Worm (Caenorhabditis elegans) whole organism, late embryonic: ENCODE results near the gene F08D12.2.

Experiments
- T23F11.4 ChIP-seq: fragments of 200-800 bp; sonication (Bioruptor generic); optimal IDR thresholded peaks from 2 replicates; lab custom pipeline; 2018; ENCODE audit warnings: mild to moderate bottlenecking, missing genetic modification characterization, missing compliant biosample characterization
- mec-3 ChIP-seq: sonication (generic microtip); optimal IDR thresholded peaks from 2 replicates; lab custom pipeline; 2016; ENCODE audit warnings: borderline replicate concordance, missing genetic modification characterization, missing compliant biosample characterization
- tbx-2 ChIP-seq: sonication (generic microtip); optimal IDR thresholded peaks from 2 replicates; lab custom pipeline; 2016; ENCODE audit warnings: missing genetic modification characterization, missing compliant biosample characterization
- unc-42 ChIP-seq: sonication (generic microtip); optimal IDR thresholded peaks from 2 replicates; lab custom pipeline; 2016; ENCODE audit warnings: missing genotype, missing genetic modification characterization, missing compliant biosample characterization

DNA sequence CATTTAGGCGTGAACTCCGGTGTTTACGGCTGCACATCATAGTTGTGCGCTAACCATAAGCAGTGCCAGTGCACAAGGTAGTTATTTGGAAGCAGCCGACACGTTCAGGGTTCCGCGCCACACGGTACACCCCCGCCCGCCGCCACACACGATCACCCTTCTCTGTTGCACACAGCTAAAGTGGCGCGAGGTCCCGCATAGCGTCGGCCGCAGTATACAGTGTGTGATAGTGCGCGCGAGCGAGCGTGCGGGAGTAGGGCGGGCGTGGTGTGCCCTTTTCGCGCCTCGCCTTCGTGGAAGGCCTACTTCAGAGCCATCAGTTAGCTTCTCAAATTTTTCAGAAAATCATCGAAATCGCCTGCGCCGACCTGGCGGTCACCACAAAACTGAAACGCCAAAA is 44.5 kb upstream of the F08D12.2 start:
- TF ChIP-seq unc-42 (tag; lab: Kevin White, UChicago): no peak
- no peak for TF ChIP-seq tbx-2 (tag; lab: Kevin White, UChicago)
- no peak for TF ChIP-seq mec-3 (tag; lab: Kevin White, UChicago)
- TF ChIP-seq T23F11.4 (GFP tag; lab: Kevin White, UChicago): no peak
